Worm (Caenorhabditis elegans) whole organism, early embryonic: ENCODE data around the gene atg-2.

Source experiments
- ets-7 ChIP-seq: sonication (generic microtip); optimal IDR thresholded peaks from 2 replicates; lab custom pipeline; 2016; ENCODE audit warnings: missing genotype, missing genetic modification characterization, missing compliant biosample characterization
- flt-1 ChIP-seq: fragments of 200-800 bp; sonication (Bioruptor generic); IDR thresholded peaks from 2 replicates; pipeline ENCODE4 v1.3.6; 2022; ENCODE audit warnings: missing genetic modification characterization, missing compliant biosample characterization
- hmbx-1 ChIP-seq: sonication (generic microtip); optimal IDR thresholded peaks from 2 replicates; lab custom pipeline; 2016; ENCODE audit warnings: mild to moderate bottlenecking, missing genetic modification characterization, missing compliant biosample characterization
- scrt-1 ChIP-seq: fragments of 200-800 bp; sonication (Bioruptor generic); IDR thresholded peaks from 2 replicates; pipeline ENCODE4 v1.3.6; 2022; ENCODE audit warnings: missing genetic modification characterization, missing compliant biosample characterization

DNA sequence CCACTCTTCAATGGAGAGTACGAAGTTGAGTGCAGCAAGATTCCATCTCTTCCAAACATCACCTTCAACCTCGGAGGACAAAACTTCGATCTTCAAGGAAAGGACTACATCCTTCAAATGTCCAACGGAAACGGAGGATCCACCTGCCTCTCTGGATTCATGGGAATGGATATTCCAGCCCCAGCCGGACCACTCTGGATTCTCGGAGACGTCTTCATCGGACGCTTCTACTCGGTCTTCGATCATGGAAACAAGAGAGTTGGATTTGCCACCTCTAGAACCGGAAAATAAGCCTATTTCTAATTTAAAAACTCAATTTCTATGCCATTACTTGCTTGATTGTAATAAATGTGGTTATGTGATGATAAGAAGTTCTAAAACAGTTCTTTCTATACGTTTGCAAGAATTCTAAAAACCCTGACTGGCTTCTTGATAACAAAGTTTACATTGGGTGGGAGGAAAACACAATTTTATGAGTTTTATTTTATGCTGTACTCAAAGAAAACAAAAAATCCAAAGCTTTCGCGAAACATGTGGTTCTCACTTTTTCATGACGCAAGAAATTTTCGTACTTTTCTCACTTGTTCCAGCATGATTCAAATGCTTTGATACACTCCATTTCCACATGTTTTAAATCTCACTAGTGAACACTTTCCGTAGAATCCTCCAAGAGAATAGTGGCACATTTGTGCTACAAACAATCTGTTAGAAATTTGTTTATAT lies 14.1 kb upstream of the atg-2 start:
- TF ChIP-seq ets-7 (tag; lab: Kevin White, UChicago) (no peak), scrt-1 (GFP tag; lab: Robert Waterston, UW) (no peak), flt-1 (no peak), hmbx-1 (tag; lab: Kevin White, UChicago) (no peak)
